Worm (Caenorhabditis elegans) whole organism, mixed stage, embryonic: Measurements from ENCODE around the gene F44E5.5.
A peak's percentile ranks its signal among the peaks of the same experiment; 100 is the strongest.

ENCODE experiments used
- M03D4.4 ChIP-seq: sonication (generic microtip); optimal IDR thresholded peaks from 2 replicates; lab custom pipeline; 2017; ENCODE audit warnings: mild to moderate bottlenecking, missing genetic modification characterization, missing compliant biosample characterization
- bed-3 ChIP-seq: fragments of 200-800 bp; sonication (Bioruptor generic); optimal IDR thresholded peaks from 3 replicates; lab custom pipeline; 2018; ENCODE audit warnings: mild to moderate bottlenecking, missing genetic modification characterization, moderate library complexity, missing compliant biosample characterization
- blmp-1 ChIP-seq: fragments of 150-350 bp; optimal IDR thresholded peaks from 2 replicates; lab custom pipeline; 2014; ENCODE audit warnings: missing biosample characterization, missing genetic modification characterization
- ceh-39 ChIP-seq: fragments of 150-350 bp; optimal IDR thresholded peaks from 2 replicates; lab custom pipeline; 2014; ENCODE audit warnings: missing biosample characterization, missing genetic modification characterization
- ceh-43 ChIP-seq: fragments of 200-800 bp; sonication (Bioruptor generic); optimal IDR thresholded peaks from 2 replicates; lab custom pipeline; 2018; ENCODE audit warnings: mild to moderate bottlenecking, missing genetic modification characterization, moderate library complexity, missing compliant biosample characterization
- ceh-83 ChIP-seq: fragments of 200-800 bp; sonication (Bioruptor generic); optimal IDR thresholded peaks from 2 replicates; lab custom pipeline; 2018; ENCODE audit warnings: mild to moderate bottlenecking, missing genetic modification characterization, missing compliant biosample characterization
- ces-1 ChIP-seq: fragments of 150-350 bp; optimal IDR thresholded peaks from 2 replicates; lab custom pipeline; 2014; ENCODE audit warnings: missing biosample characterization, missing genetic modification reagents, missing genetic modification characterization
- cnd-1 ChIP-seq: fragments of 200-800 bp; sonication (Bioruptor generic); optimal IDR thresholded peaks from 2 replicates; lab custom pipeline; 2018; ENCODE audit warnings: mild to moderate bottlenecking, missing genetic modification characterization, missing compliant biosample characterization
- drap-1 ChIP-seq: fragments of 200-800 bp; sonication (Bioruptor generic); optimal IDR thresholded peaks from 3 replicates; lab custom pipeline; 2018; ENCODE audit warnings: mild to moderate bottlenecking, missing genetic modification characterization, missing compliant biosample characterization
- elt-1 ChIP-seq: sonication (generic microtip); optimal IDR thresholded peaks from 2 replicates; lab custom pipeline; 2017; ENCODE audit warnings: missing genetic modification characterization, mild to moderate bottlenecking, missing compliant biosample characterization, antibody characterized with exemption, moderate library complexity, borderline replicate concordance; ENCODE audit not compliant: insufficient read depth
- elt-3 ChIP-seq: fragments of 150-350 bp; optimal IDR thresholded peaks from 2 replicates; lab custom pipeline; 2014; ENCODE audit warnings: missing biosample characterization, missing genetic modification characterization
- flh-1 ChIP-seq: fragments of 200-800 bp; sonication (Bioruptor generic); optimal IDR thresholded peaks from 2 replicates; lab custom pipeline; 2018; ENCODE audit warnings: mild to moderate bottlenecking, missing genetic modification characterization, moderate library complexity, missing compliant biosample characterization
- ham-2 ChIP-seq: fragments of 200-800 bp; sonication (Bioruptor generic); optimal IDR thresholded peaks from 2 replicates; lab custom pipeline; 2018; ENCODE audit warnings: mild to moderate bottlenecking, missing genetic modification characterization, missing compliant biosample characterization
- hlh-1 ChIP-seq: fragments of 150-350 bp; optimal IDR thresholded peaks from 2 replicates; lab custom pipeline; 2014; ENCODE audit warnings: missing biosample characterization, missing genetic modification reagents, missing genetic modification characterization
- lin-13 ChIP-seq: fragments of 150-350 bp; optimal IDR thresholded peaks from 2 replicates; lab custom pipeline; 2014; ENCODE audit warnings: missing biosample characterization, missing genetic modification characterization
- lin-32 ChIP-seq: fragments of 200-800 bp; sonication (Bioruptor generic); optimal IDR thresholded peaks from 2 replicates; lab custom pipeline; 2018; ENCODE audit warnings: mild to moderate bottlenecking, missing genetic modification characterization, missing compliant biosample characterization
- lsy-2 ChIP-seq: fragments of 150-350 bp; optimal IDR thresholded peaks from 2 replicates; lab custom pipeline; 2014; ENCODE audit warnings: missing biosample characterization, missing genetic modification characterization
- mab-5 ChIP-seq: fragments of 150-350 bp; optimal IDR thresholded peaks from 2 replicates; lab custom pipeline; 2014; ENCODE audit warnings: missing biosample characterization, missing genetic modification characterization
- mep-1 ChIP-seq: fragments of 150-350 bp; optimal IDR thresholded peaks from 2 replicates; lab custom pipeline; 2017; ENCODE audit warnings: missing biosample characterization, missing genetic modification reagents, missing genetic modification characterization, inconsistent platforms
- mls-2 ChIP-seq: sonication (generic microtip); optimal IDR thresholded peaks from 2 replicates; lab custom pipeline; 2016; ENCODE audit warnings: mild to moderate bottlenecking, missing genetic modification characterization, moderate library complexity, missing compliant biosample characterization
- nhr-12 ChIP-seq: fragments of 150-350 bp; optimal IDR thresholded peaks from 2 replicates; lab custom pipeline; 2014; ENCODE audit warnings: missing biosample characterization, missing genetic modification characterization
- nhr-2 ChIP-seq: fragments of 150-350 bp; optimal IDR thresholded peaks from 2 replicates; lab custom pipeline; 2014; ENCODE audit warnings: missing biosample characterization, missing genetic modification characterization
- nhr-237 ChIP-seq: fragments of 150-350 bp; optimal IDR thresholded peaks from 2 replicates; lab custom pipeline; 2014; ENCODE audit warnings: missing biosample characterization, missing genetic modification characterization
- nhr-28 ChIP-seq: fragments of 150-350 bp; optimal IDR thresholded peaks from 2 replicates; lab custom pipeline; 2014; ENCODE audit warnings: missing biosample characterization, missing genetic modification characterization
- nhr-76 ChIP-seq: sonication (generic microtip); optimal IDR thresholded peaks from 2 replicates; lab custom pipeline; 2017; ENCODE audit warnings: missing biosample characterization, missing genetic modification characterization
- pha-4 ChIP-seq: fragments of 150-350 bp; optimal IDR thresholded peaks from 2 replicates; lab custom pipeline; 2018; ENCODE audit warnings: missing biosample characterization, missing genetic modification reagents, missing genetic modification characterization
- sem-2 ChIP-seq: fragments of 200-800 bp; sonication (Bioruptor generic); optimal IDR thresholded peaks from 2 replicates; lab custom pipeline; 2018; ENCODE audit warnings: mild to moderate bottlenecking, missing genetic modification characterization, missing compliant biosample characterization
- snpc-4 ChIP-seq: fragments of 150-350 bp; optimal IDR thresholded peaks from 2 replicates; lab custom pipeline; 2014; ENCODE audit warnings: missing biosample characterization, missing genetic modification characterization
- sptf-1 ChIP-seq: sonication (generic microtip); optimal IDR thresholded peaks from 2 replicates; lab custom pipeline; 2017; ENCODE audit warnings: mild to moderate bottlenecking, missing genetic modification characterization, moderate library complexity, missing compliant biosample characterization
- tbx-8 ChIP-seq: fragments of 200-800 bp; sonication (Bioruptor generic); optimal IDR thresholded peaks from 2 replicates; lab custom pipeline; 2018; ENCODE audit warnings: mild to moderate bottlenecking, missing genetic modification characterization, moderate library complexity, missing compliant biosample characterization
- unc-120 ChIP-seq: sonication (generic microtip); optimal IDR thresholded peaks from 2 replicates; lab custom pipeline; 2017; ENCODE audit warnings: missing genetic modification characterization, missing compliant biosample characterization; ENCODE audit not compliant: poor library complexity, severe bottlenecking
- unc-39 ChIP-seq: fragments of 150-350 bp; optimal IDR thresholded peaks from 2 replicates; lab custom pipeline; 2014; ENCODE audit warnings: missing biosample characterization, missing genetic modification characterization
- unc-62 ChIP-seq: fragments of 150-350 bp; optimal IDR thresholded peaks from 2 replicates; lab custom pipeline; 2014; ENCODE audit warnings: missing biosample characterization, missing genetic modification reagents, missing genetic modification characterization
- zip-8 ChIP-seq: fragments of 150-350 bp; optimal IDR thresholded peaks from 2 replicates; lab custom pipeline; 2014; ENCODE audit warnings: missing biosample characterization, missing genetic modification characterization
- ztf-11 ChIP-seq: fragments of 150-350 bp; optimal IDR thresholded peaks from 2 replicates; lab custom pipeline; 2014; ENCODE audit warnings: missing biosample characterization, missing genetic modification characterization

F44E5.5 gene

DNA sequence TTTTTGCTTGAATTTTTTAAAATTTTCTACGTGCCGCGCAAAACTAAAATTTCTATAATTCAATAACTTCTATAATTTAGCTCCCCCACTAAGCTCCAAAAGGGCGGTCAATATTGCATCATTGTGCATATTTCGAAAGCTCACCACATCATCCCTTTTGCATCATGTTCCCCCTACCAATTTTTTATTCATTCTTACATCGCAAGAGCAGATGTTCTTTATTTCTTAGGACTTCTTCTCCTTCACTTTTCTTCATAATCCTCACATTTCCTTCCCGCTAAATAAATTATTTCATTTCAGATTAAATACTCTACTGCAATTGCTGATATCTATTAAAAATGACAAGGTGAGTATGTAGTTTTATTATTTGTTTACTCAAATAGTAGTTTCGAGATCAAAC, 35.6 kb upstream of the F44E5.5 start, which contains the start of gene ldh-1:
Gene ldh-1, plus strand, starts transcription at position 301 of the 400 bp plus-strand sequence.
- TF ChIP-seq ces-1 (GFP tag; lab: Kevin White, UChicago) (peak; percentile 37), tbx-8 (GFP tag; lab: Kevin White, UChicago) (no peak), pha-4 (tag; lab: Kevin White, UChicago) (no peak), unc-62 (no peak), flh-1 (GFP tag; lab: Kevin White, UChicago) (no peak)

ce11 chrII:11724362-11724761, 35.1 kb upstream of the F44E5.5 start:
- TF ChIP-seq ces-1 (GFP tag; lab: Kevin White, UChicago) (peak; percentile 85), nhr-76 (no peak), tbx-8 (GFP tag; lab: Kevin White, UChicago) (no peak), lin-32 (GFP tag; lab: Kevin White, UChicago) (no peak), sptf-1 (tag; lab: Kevin White, UChicago) (no peak), sem-2 (GFP tag; lab: Kevin White, UChicago) (no peak), ceh-43 (GFP tag; lab: Kevin White, UChicago) (no peak), bed-3 (no peak), unc-120 (tag; lab: Kevin White, UChicago) (peak; percentile 25), nhr-2 (no peak), cnd-1 (tag; lab: Kevin White, UChicago) (no peak), unc-39 (tag; lab: Kevin White, UChicago) (no peak), pha-4 (tag; lab: Kevin White, UChicago) (no peak), zip-8 (tag; lab: Kevin White, UChicago) (no peak), unc-62 (no peak), M03D4.4 (tag; lab: Kevin White, UChicago) (no peak), blmp-1 (tag; lab: Kevin White, UChicago) (no peak), ceh-39 (tag; lab: Kevin White, UChicago) (no peak), ham-2 (GFP tag; lab: Kevin White, UChicago) (no peak), nhr-28 (tag; lab: Kevin White, UChicago) (no peak), elt-3 (tag; lab: Kevin White, UChicago) (no peak), ztf-11 (tag; lab: Kevin White, UChicago) (no peak), snpc-4 (no peak), mls-2 (tag; lab: Kevin White, UChicago) (no peak), ceh-83 (no peak), hlh-1 (peak; percentile 74)
- TF ChIP-seq, all 35 proteins: peak for 3

- TF ChIP-seq mep-1 (tag; lab: Kevin White, UChicago) (no peak), ceh-39 (tag; lab: Kevin White, UChicago) (no peak), nhr-237 (tag; lab: Kevin White, UChicago) (no peak)
Measured at ce11 chrII:11725615-11726014, 33.8 kb upstream of the F44E5.5 start.

DNA sequence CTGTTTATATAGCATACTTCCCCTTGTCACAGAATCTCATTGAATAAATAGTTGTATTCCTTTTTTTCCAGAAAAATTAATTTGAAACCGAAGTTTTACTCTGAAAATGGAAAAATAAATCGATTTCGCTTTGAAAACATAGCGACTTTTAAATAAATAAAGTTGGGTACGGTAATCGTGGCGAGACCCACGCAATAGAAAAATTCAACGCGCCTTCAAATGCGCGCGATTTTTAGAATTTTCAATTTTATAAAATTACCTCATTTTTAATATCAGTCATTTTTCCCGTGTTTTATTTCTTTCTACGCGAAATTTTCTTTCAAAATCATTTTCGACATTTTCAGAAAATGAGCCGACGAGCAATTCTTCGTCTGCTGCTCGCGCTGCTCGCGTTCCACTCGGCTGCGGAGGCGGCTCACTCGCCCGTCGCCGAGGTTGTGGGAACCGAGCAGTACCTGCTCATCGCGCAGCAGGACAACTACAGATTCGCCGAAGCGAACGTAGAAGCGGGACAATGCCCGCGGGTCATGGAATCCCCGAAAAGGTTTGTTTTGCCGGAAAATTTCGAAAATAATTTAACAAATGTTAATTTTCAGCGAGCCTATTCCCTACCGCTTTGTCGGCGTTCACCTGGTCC, 32.9 kb upstream of the F44E5.5 start, which contains the start of gene F13D12.5:
Gene F13D12.5, plus strand, starts transcription at position 345 of the 637 bp plus-strand sequence.
- no peak for TF ChIP-seq zip-8 (tag; lab: Kevin White, UChicago)
- TF ChIP-seq lin-13 (tag; lab: Kevin White, UChicago) = no peak
- no peak for TF ChIP-seq ceh-39 (tag; lab: Kevin White, UChicago)
- TF ChIP-seq nhr-237 (tag; lab: Kevin White, UChicago) = no peak
- no peak for TF ChIP-seq cnd-1 (tag; lab: Kevin White, UChicago)
- TF ChIP-seq unc-120 (tag; lab: Kevin White, UChicago) = no peak
- no peak for TF ChIP-seq elt-1 (tag; lab: Kevin White, UChicago)
- TF ChIP-seq nhr-12 = no peak

DNA sequence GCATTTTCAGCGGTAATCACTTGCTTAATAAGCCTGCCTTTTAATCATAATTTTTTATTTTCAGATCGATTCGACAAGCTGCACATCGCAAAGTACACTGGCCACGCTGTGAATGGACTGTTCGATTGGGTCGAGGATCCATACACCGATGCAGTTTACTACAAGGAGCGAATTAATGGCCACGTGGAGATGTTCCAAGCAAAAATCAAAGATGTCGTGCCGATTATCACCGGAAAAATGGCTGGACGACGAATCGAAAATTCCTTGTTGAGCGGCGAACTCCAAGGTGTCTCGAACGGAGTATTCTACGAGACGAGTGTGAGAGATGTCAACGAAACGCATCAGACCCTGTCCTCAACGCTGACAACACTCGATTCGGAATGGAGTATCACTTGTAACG, 32.0 kb upstream of the F44E5.5 start:
- TF ChIP-seq bed-3 = no peak
- TF ChIP-seq ztf-11 (tag; lab: Kevin White, UChicago) = no peak
- TF ChIP-seq nhr-12 = no peak
- no peak for TF ChIP-seq nhr-76
- TF ChIP-seq mab-5 (tag; lab: Kevin White, UChicago) = no peak
- no peak for TF ChIP-seq elt-1 (tag; lab: Kevin White, UChicago)
- TF ChIP-seq ces-1 (GFP tag; lab: Kevin White, UChicago) = no peak
- TF ChIP-seq cnd-1 (tag; lab: Kevin White, UChicago) = no peak
- no peak for TF ChIP-seq drap-1 (GFP tag; lab: Kevin White, UChicago)
- TF ChIP-seq flh-1 (GFP tag; lab: Kevin White, UChicago) = no peak
- no peak for TF ChIP-seq lin-13 (tag; lab: Kevin White, UChicago)
- no peak for TF ChIP-seq ceh-83
- no peak for TF ChIP-seq lsy-2
